Fruit fly (Drosophila melanogaster): ENCODE measurements around the gene TP53INP.

TP53INP gene

DNA sequence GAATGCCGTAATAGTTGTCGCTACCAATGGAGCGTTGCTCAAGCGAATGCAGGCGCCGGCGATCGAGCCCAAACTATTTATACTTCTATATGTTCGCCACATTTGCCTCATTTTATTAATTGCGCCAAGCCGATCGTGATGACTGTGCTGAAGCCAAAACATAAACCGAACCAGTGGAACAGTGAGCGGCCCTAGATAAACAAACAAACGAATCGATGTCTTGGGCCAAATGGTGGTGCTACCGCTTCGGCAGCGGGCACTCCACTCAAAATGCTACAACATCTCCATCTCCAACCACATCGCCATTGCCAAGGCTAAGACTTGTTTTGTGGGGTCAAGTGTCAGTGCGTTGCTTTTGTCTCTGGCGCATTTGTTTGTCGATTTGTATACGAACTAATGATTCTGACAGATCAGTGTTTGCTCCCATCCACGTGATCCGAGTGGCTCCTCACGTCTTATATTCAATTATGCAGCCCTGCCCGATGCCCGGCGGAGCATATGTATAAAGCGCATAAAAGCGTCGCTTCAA, 57.1 kb downstream of the TP53INP start, which contains the start of gene CG15024:
CG15024 (minus strand) TSS at position 51 of the 529 bp plus-strand sequence.
- no peak for TF ChIP-seq pan (optimal IDR thresholded peaks at IDR 0.05)
- no peak for TF ChIP-seq usp (GFP tag; optimal IDR thresholded peaks at IDR 0.05)
- TF ChIP-seq EcR (GFP tag; optimal IDR thresholded peaks at IDR 0.05) = no peak
- TF ChIP-seq Dll (optimal IDR thresholded peaks at IDR 0.05) = no peak
- TF ChIP-seq CG8478 (optimal IDR thresholded peaks at IDR 0.05) = no peak
- no peak for TF ChIP-seq psq (optimal IDR thresholded peaks at IDR 0.05)

dm6 chr3L:4466530-4466929, 59.8 kb downstream of the TP53INP start, which contains the start of gene CG32241:
CG32241 (minus strand) TSS chr3L:4466630.
- TF ChIP-seq EcR (GFP tag; optimal IDR thresholded peaks at IDR 0.05) (no peak), psq (optimal IDR thresholded peaks at IDR 0.05) (no peak), usp (GFP tag; optimal IDR thresholded peaks at IDR 0.05) (no peak), Dll (optimal IDR thresholded peaks at IDR 0.05) (no peak), pan (optimal IDR thresholded peaks at IDR 0.05) (no peak), CG8478 (optimal IDR thresholded peaks at IDR 0.05) (no peak)

- TF ChIP-seq psq (optimal IDR thresholded peaks at IDR 0.05) (no peak), EcR (GFP tag; optimal IDR thresholded peaks at IDR 0.05) (no peak), pan (optimal IDR thresholded peaks at IDR 0.05) (no peak), Dll (optimal IDR thresholded peaks at IDR 0.05) (no peak)
These were observed 63.0 kb downstream of the TP53INP start, which contains the start of gene CG32249 for dm6 chr3L:4469701-4470100. CG32249 (plus strand) TSS chr3L:4470001.
